Worm (Caenorhabditis elegans) whole organism, L1 larva: ENCODE measurements around the gene irld-24.

Source experiments
- aly-2 ChIP-seq: fragments of 150-350 bp; optimal IDR thresholded peaks from 2 replicates; lab custom pipeline; 2014; ENCODE audit warnings: missing biosample characterization, missing genetic modification characterization
- ceh-82 ChIP-seq, 3 experiments: fragments of 150-350 bp in 1 of 3; sonication (generic microtip) in 2 of 3; optimal IDR thresholded peaks; 2 replicates each; lab custom pipeline; 2014 to 2017; ENCODE audit warnings: missing biosample characterization in 3 of 3, missing genetic modification characterization in 3 of 3
- ces-1 ChIP-seq: fragments of 150-350 bp; optimal IDR thresholded peaks from 2 replicates; lab custom pipeline; 2014; ENCODE audit warnings: missing biosample characterization, missing genetic modification reagents, missing genetic modification characterization
- efl-1 ChIP-seq, 4 experiments: fragments of 150-350 bp; optimal IDR thresholded peaks in 3 of 4; peaks in 1 of 4; 1 replicate in 1 of 4; 2 replicates in 3 of 4; lab custom pipeline; 2014; ENCODE audit warnings: missing biosample characterization in 2 of 4, missing genetic modification characterization in 2 of 4, missing genetic modification reagents in 2 of 4
- egl-27 ChIP-seq, 2 experiments: fragments of 150-350 bp in 1 of 2; sonication (generic microtip); optimal IDR thresholded peaks; 3 replicates each; lab custom pipeline; 2017 to 2018; ENCODE audit warnings: missing biosample characterization in 2 of 2, missing genetic modification characterization in 2 of 2, missing genetic modification reagents in 2 of 2
- elt-3 ChIP-seq, 6 experiments: fragments of 150-350 bp in 1 of 6; sonication (generic microtip); optimal IDR thresholded peaks; 2 replicates each; lab custom pipeline; 2017 to 2018; ENCODE audit warnings: missing biosample characterization in 6 of 6, missing genetic modification characterization in 6 of 6, inconsistent platforms in 1 of 6
- hlh-4 ChIP-seq: sonication (generic microtip); optimal IDR thresholded peaks from 2 replicates; lab custom pipeline; 2016; ENCODE audit warnings: mild to moderate bottlenecking, missing genetic modification characterization, missing compliant biosample characterization
- nhr-237 ChIP-seq: fragments of 150-350 bp; optimal IDR thresholded peaks from 2 replicates; lab custom pipeline; 2014; ENCODE audit warnings: missing biosample characterization, missing genetic modification characterization
- nhr-28 ChIP-seq: fragments of 150-350 bp; optimal IDR thresholded peaks from 2 replicates; lab custom pipeline; 2014; ENCODE audit warnings: missing biosample characterization, missing genetic modification characterization
- nhr-76 ChIP-seq: sonication (generic microtip); optimal IDR thresholded peaks from 2 replicates; lab custom pipeline; 2017; ENCODE audit warnings: missing biosample characterization, missing genetic modification characterization
- nhr-77 ChIP-seq: fragments of 150-350 bp; optimal IDR thresholded peaks from 2 replicates; lab custom pipeline; 2014; ENCODE audit warnings: missing biosample characterization, missing genetic modification characterization
- zag-1 ChIP-seq: fragments of 150-350 bp; optimal IDR thresholded peaks from 2 replicates; lab custom pipeline; 2014; ENCODE audit warnings: missing biosample characterization, missing genetic modification characterization

DNA sequence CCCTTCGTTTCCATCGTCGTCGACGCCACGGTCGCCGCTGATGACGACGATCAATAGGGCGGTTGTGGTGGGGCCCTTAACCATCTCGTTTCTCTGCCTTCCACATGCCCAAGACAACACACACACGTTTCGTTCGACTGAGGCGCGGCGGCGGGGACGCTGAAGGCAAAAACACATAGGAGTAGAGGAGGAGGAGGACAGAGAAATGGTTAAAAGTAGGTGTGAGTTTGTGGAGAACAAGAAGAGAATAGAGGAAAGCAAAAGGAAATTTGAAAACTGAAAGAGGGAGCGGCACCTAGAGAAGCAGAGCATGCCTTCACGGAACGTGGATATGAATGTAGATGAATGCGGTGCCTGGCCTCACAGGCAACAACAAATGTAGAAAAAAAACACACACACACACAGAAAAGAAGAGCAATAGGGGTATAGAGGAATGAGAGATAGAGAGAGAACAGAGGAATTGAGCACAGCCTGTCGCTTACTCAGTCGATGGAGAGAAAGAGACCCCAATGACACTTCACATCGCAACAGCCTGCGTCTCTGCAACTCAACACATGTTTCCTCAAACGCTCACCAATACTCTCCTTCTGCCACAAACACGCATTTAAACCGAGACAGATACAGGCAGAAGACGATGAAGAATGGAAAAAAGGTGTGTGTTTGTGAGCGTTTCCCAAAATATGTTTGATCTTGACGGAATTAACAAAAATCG, 17.0 kb upstream of the irld-24 start:
- peak; percentile 35 for TF ChIP-seq zag-1 (tag; lab: Kevin White, UChicago)
- TF ChIP-seq hlh-4 (tag; lab: Kevin White, UChicago), result no peak
- TF ChIP-seq nhr-237, result peak; percentile 38
- TF ChIP-seq nhr-77 (tag; lab: Kevin White, UChicago), result peak; percentile 41
- peak; percentile 80 for TF ChIP-seq aly-2 (tag; lab: Kevin White, UChicago)
- TF ChIP-seq efl-1 (optimal IDR thresholded peaks at IDR 0.05; lab: Kevin White, UChicago), result peak; percentile 44 to 61
- TF ChIP-seq efl-1 (GFP tag; optimal IDR thresholded peaks at IDR 0.05 in 1 of 2; lab: Kevin White, UChicago), result peak in 1 of 2 experiments; percentile 86
- TF ChIP-seq egl-27 (tag; optimal IDR thresholded peaks at IDR 0.05; lab: Kevin White, UChicago), result no peak
- no peak for TF ChIP-seq nhr-28 (tag; lab: Kevin White, UChicago)
- no peak for TF ChIP-seq elt-3 (tag; optimal IDR thresholded peaks at IDR 0.05; lab: Kevin White, UChicago)
- TF ChIP-seq nhr-76 (tag; lab: Kevin White, UChicago), result no peak
- TF ChIP-seq ceh-82 (tag; optimal IDR thresholded peaks at IDR 0.05; lab: Kevin White, UChicago), result peak; percentile 30 to 50 (median 49)
- TF ChIP-seq ces-1 (GFP tag; lab: Kevin White, UChicago), result no peak
